Worm (Caenorhabditis elegans): ENCODE results near the gene F45E12.6.

ce11 chrII:7319471-7319870, 5.5 kb upstream of the F45E12.6 start:
- TF ChIP-seq unc-62 (GFP tag; optimal IDR thresholded peaks at IDR 0.05 in 1 of 2) (peak in 1 of 2 experiments; percentile 0), unc-62 (tag; optimal IDR thresholded peaks at IDR 0.05) (no peak), daf-8 (GFP tag; IDR thresholded peaks at IDR 0.05) (no peak), fos-1 (tag; optimal IDR thresholded peaks at IDR 0.05) (no peak), madf-9 (GFP tag; conservative IDR thresholded peaks at IDR 0.05) (0 out of 2 replicates have a peak, but pooled peaks have one; percentile 10), snpc-1.2 (GFP tag; IDR thresholded peaks at IDR 0.05) (no peak), nhr-11 (tag; optimal IDR thresholded peaks at IDR 0.05) (no peak), nhr-76 (tag; optimal IDR thresholded peaks at IDR 0.05) (no peak), nhr-102 (tag; optimal IDR thresholded peaks at IDR 0.05) (no peak), ama-1 (optimal IDR thresholded peaks at IDR 0.05) (no peak)

Data from whole organism, L4 larva.